Worm (Caenorhabditis elegans): Measurements from ENCODE around the gene mrpl-44.

mrpl-44 gene

ce11 chrIII:9109726-9110125, 20.6 kb upstream of the mrpl-44 start:
- TF ChIP-seq mxl-3 (GFP tag; optimal IDR thresholded peaks at IDR 0.05) (no peak), tag-97 (GFP tag; IDR thresholded peaks at IDR 0.05) (no peak), ctbp-1 (GFP tag; IDR thresholded peaks at IDR 0.05) (no peak), ceh-20 (GFP tag; IDR thresholded peaks at IDR 0.05) (no peak), F44E2.7 (GFP tag; IDR thresholded peaks at IDR 0.05) (no peak), php-3 (GFP tag; IDR thresholded peaks at IDR 0.05) (no peak), T20F7.1 (GFP tag; optimal IDR thresholded peaks at IDR 0.05) (no peak), D1046.2 (GFP tag; IDR thresholded peaks at IDR 0.05) (no peak), F10B5.3 (tag; optimal IDR thresholded peaks at IDR 0.05) (no peak), dmd-8 (GFP tag; IDR thresholded peaks at IDR 0.05) (no peak), ztf-11 (tag; optimal IDR thresholded peaks at IDR 0.05) (no peak), lin-1 (GFP tag; IDR thresholded peaks at IDR 0.05) (no peak), gei-8 (GFP tag; optimal IDR thresholded peaks at IDR 0.05) (no peak)

ce11 chrIII:9109172-9109571, 20.0 kb upstream of the mrpl-44 start, which contains the start of gene cya-1:
Gene cya-1 (minus strand): TSS chrIII:9109272.
- TF ChIP-seq madf-9 (GFP tag; conservative IDR thresholded peaks at IDR 0.05) (no peak), zip-2 (tag; optimal IDR thresholded peaks at IDR 0.05) (no peak), T20F7.1 (GFP tag; optimal IDR thresholded peaks at IDR 0.05) (no peak), nhr-102 (tag; optimal IDR thresholded peaks at IDR 0.05) (no peak), cey-2 (tag; optimal IDR thresholded peaks at IDR 0.05; ENCODE audit: borderline replicate concordance, insufficient read depth) (no peak), hlh-11 (tag; optimal IDR thresholded peaks at IDR 0.05) (no peak), madf-5 (GFP tag; IDR thresholded peaks at IDR 0.05) (no peak), spr-1 (tag; optimal IDR thresholded peaks at IDR 0.05) (no peak), daf-8 (GFP tag; IDR thresholded peaks at IDR 0.05) (no peak), F44E2.7 (GFP tag; IDR thresholded peaks at IDR 0.05) (no peak), F37D6.2 (tag; optimal IDR thresholded peaks at IDR 0.05) (no peak)

- TF ChIP-seq nhr-237 (tag; optimal IDR thresholded peaks at IDR 0.05) (no peak), saeg-2 (GFP tag; IDR thresholded peaks at IDR 0.05) (no peak), unc-62 (GFP tag; optimal IDR thresholded peaks at IDR 0.05 in 1 of 2) (no peak), unc-62 (tag; optimal IDR thresholded peaks at IDR 0.05) (no peak), lsy-2 (tag; optimal IDR thresholded peaks at IDR 0.05) (no peak), hlh-30 (tag; optimal IDR thresholded peaks at IDR 0.05; ENCODE audit: insufficient read depth) (peak; percentile 9), snpc-1.2 (GFP tag; IDR thresholded peaks at IDR 0.05) (no peak), unc-39 (tag; optimal IDR thresholded peaks at IDR 0.05) (no peak), dve-1 (tag; optimal IDR thresholded peaks at IDR 0.05; ENCODE audit: insufficient read depth) (peak; percentile 15)
Measured at ce11 chrIII:9105653-9106052, 16.5 kb upstream of the mrpl-44 start.

ce11 chrIII:9104060-9104459, 14.9 kb upstream of the mrpl-44 start:
- peak; percentile 57 for TF ChIP-seq unc-130 (GFP tag; optimal IDR thresholded peaks at IDR 0.05)
- TF ChIP-seq unc-62 (GFP tag; optimal IDR thresholded peaks at IDR 0.05 in 1 of 2), result peak in 1 of 2 experiments; percentile 92
- no peak for TF ChIP-seq unc-62 (tag; optimal IDR thresholded peaks at IDR 0.05)
- TF ChIP-seq Y48G9A.11 (GFP tag; IDR thresholded peaks at IDR 0.05), result peak; percentile 82
- no peak for TF ChIP-seq cey-2 (tag; optimal IDR thresholded peaks at IDR 0.05; ENCODE audit: borderline replicate concordance, insufficient read depth)
- no peak for TF ChIP-seq fkh-10 (GFP tag; optimal IDR thresholded peaks at IDR 0.05)
- TF ChIP-seq ctbp-1 (GFP tag; IDR thresholded peaks at IDR 0.05), result peak; percentile 68
- TF ChIP-seq T20F7.1 (GFP tag; optimal IDR thresholded peaks at IDR 0.05), result peak; percentile 35
- no peak for TF ChIP-seq R02D3.7 (tag; optimal IDR thresholded peaks at IDR 0.05)
- TF ChIP-seq gei-8 (GFP tag; optimal IDR thresholded peaks at IDR 0.05), result peak; percentile 52
- TF ChIP-seq nhr-6 (tag; optimal IDR thresholded peaks at IDR 0.05), result no peak
- peak; percentile 22 for TF ChIP-seq snpc-4 (tag; optimal IDR thresholded peaks at IDR 0.05)
- peak; percentile 20; the same call in 1 of the 2 replicates for TF ChIP-seq set-16 (GFP tag; IDR thresholded peaks at IDR 0.05)
- TF ChIP-seq nhr-28 (tag; optimal IDR thresholded peaks at IDR 0.05), result peak; percentile 17
- TF ChIP-seq ceh-44 (GFP tag; IDR thresholded peaks at IDR 0.05), result peak; percentile 91
- peak; percentile 30 for TF ChIP-seq lin-13 (GFP tag; optimal IDR thresholded peaks at IDR 0.05)
- peak; percentile 26 for TF ChIP-seq Y5F2A.4 (GFP tag; optimal IDR thresholded peaks at IDR 0.05)
- no peak for TF ChIP-seq lsy-2 (tag; optimal IDR thresholded peaks at IDR 0.05)
- TF ChIP-seq dpl-1 (GFP tag; optimal IDR thresholded peaks at IDR 0.05), result peak; percentile 1
- TF ChIP-seq F26F4.8 (GFP tag; conservative IDR thresholded peaks at IDR 0.05), result peak; percentile 75
- peak; percentile 37 for TF ChIP-seq nhr-102 (tag; optimal IDR thresholded peaks at IDR 0.05)
- TF ChIP-seq lin-29 (GFP tag; IDR thresholded peaks at IDR 0.05), result 0 out of 2 replicates have a peak, but pooled peaks have one; percentile 56
- no peak for TF ChIP-seq ceh-28 (tag; optimal IDR thresholded peaks at IDR 0.05)
